Worm (Caenorhabditis elegans) whole organism, early embryonic: ENCODE measurements around the gene znf-474.

Experiments
- aly-1 ChIP-seq: sonication (generic microtip); optimal IDR thresholded peaks from 2 replicates; lab custom pipeline; 2016; ENCODE audit warnings: missing genetic modification characterization, missing compliant biosample characterization
- ama-1 ChIP-seq: fragments of 150-350 bp; optimal IDR thresholded peaks from 2 replicates; lab custom pipeline; 2014
- ceh-13 ChIP-seq: fragments of 200-800 bp; sonication (Bioruptor generic); optimal IDR thresholded peaks from 2 replicates; lab custom pipeline; 2018; ENCODE audit warnings: mild to moderate bottlenecking, missing genetic modification characterization, missing compliant biosample characterization
- ets-7 ChIP-seq: sonication (generic microtip); optimal IDR thresholded peaks from 2 replicates; lab custom pipeline; 2016; ENCODE audit warnings: missing genotype, missing genetic modification characterization, missing compliant biosample characterization
- flt-1 ChIP-seq: fragments of 200-800 bp; sonication (Bioruptor generic); IDR thresholded peaks from 2 replicates; pipeline ENCODE4 v1.3.6; 2022; ENCODE audit warnings: missing genetic modification characterization, missing compliant biosample characterization
- hmbx-1 ChIP-seq: sonication (generic microtip); optimal IDR thresholded peaks from 2 replicates; lab custom pipeline; 2016; ENCODE audit warnings: mild to moderate bottlenecking, missing genetic modification characterization, missing compliant biosample characterization
- scrt-1 ChIP-seq: fragments of 200-800 bp; sonication (Bioruptor generic); IDR thresholded peaks from 2 replicates; pipeline ENCODE4 v1.3.6; 2022; ENCODE audit warnings: missing genetic modification characterization, missing compliant biosample characterization
- sea-1 ChIP-seq: fragments of 200-800 bp; sonication (Bioruptor generic); conservative IDR thresholded peaks from 2 replicates; pipeline ENCODE4 v1.3.6; 2022; ENCODE audit warnings: missing genetic modification characterization, missing compliant biosample characterization

ce11 chrX:12186592-12186991 lies 36.9 kb downstream of the znf-474 start:
- no peak for TF ChIP-seq flt-1 (GFP tag; lab: Robert Waterston, UW)
- no peak for TF ChIP-seq scrt-1 (GFP tag; lab: Robert Waterston, UW)
- TF ChIP-seq ama-1 (lab: Kevin White, UChicago) = no peak
- TF ChIP-seq ceh-13 (GFP tag; lab: Kevin White, UChicago) = no peak
- no peak for TF ChIP-seq hmbx-1 (tag; lab: Kevin White, UChicago)
- no peak for TF ChIP-seq ets-7 (tag; lab: Kevin White, UChicago)
- no peak for TF ChIP-seq sea-1 (GFP tag; lab: Robert Waterston, UW)
- TF ChIP-seq aly-1 (tag; lab: Kevin White, UChicago) = no peak
